Fruit fly (Drosophila melanogaster): Measurements from ENCODE around the gene CycH.

The CycH gene

dm6 chr3L:21824725-21825353, 3.0 kb downstream of the CycH start, which contains the start of gene eIF2A (continued):
- TF ChIP-seq MESR4 (GFP tag; optimal IDR thresholded peaks at IDR 0.05) (peak; percentile 99), lab (GFP tag; optimal IDR thresholded peaks at IDR 0.05) (no peak), tin (GFP tag; optimal IDR thresholded peaks at IDR 0.05) (peak; percentile 73), Oaz (GFP tag; IDR thresholded peaks at IDR 0.05) (no peak), CG31365 (tag; optimal IDR thresholded peaks at IDR 0.05) (peak; percentile 3), gcm (GFP tag; optimal IDR thresholded peaks at IDR 0.05) (peak; percentile 42), Sox100B (GFP tag; optimal IDR thresholded peaks at IDR 0.05) (no peak), Opbp (GFP tag; IDR thresholded peaks at IDR 0.05; ENCODE audit: partially characterized antibody) (peak; percentile 88), CG14860 (GFP tag; IDR thresholded peaks at IDR 0.05; ENCODE audit: partially characterized antibody) (0 out of 3 replicates have a peak, but pooled peaks have one; percentile 39), CG11723 (GFP tag; optimal IDR thresholded peaks at IDR 0.05) (peak; percentile 11), CG13424 (tag; optimal IDR thresholded peaks at IDR 0.05) (peak; percentile 26), CG4328 (GFP tag; optimal IDR thresholded peaks at IDR 0.05) (peak; percentile 61), CG11456 (GFP tag; IDR thresholded peaks at IDR 0.05) (peak; percentile 69; the same call in 1 of the 3 replicates), yki (optimal IDR thresholded peaks at IDR 0.05) (no peak), eyg (GFP tag; optimal IDR thresholded peaks at IDR 0.05) (peak; percentile 36), CG15011 (GFP tag; optimal IDR thresholded peaks at IDR 0.05) (no peak), CG4707 (GFP tag; optimal IDR thresholded peaks at IDR 0.05) (peak; percentile 2), CG12219 (GFP tag; optimal IDR thresholded peaks at IDR 0.05) (no peak), NC2α (GFP tag; optimal IDR thresholded peaks at IDR 0.05) (no peak), CG11696 (GFP tag; IDR thresholded peaks at IDR 0.05) (no peak), Kr (GFP tag; optimal IDR thresholded peaks at IDR 0.05) (no peak), Nf-YA (GFP tag; IDR thresholded peaks at IDR 0.05) (no peak), H15 (GFP tag; IDR thresholded peaks at IDR 0.05) (0 out of 3 replicates have a peak, but pooled peaks have one; percentile 24), CG12659 (GFP tag; optimal IDR thresholded peaks at IDR 0.05) (peak; percentile 74), crp (GFP tag; optimal IDR thresholded peaks at IDR 0.05) (peak in 1 of 2 experiments; percentile 66), NC2β (GFP tag; optimal IDR thresholded peaks at IDR 0.05) (peak; percentile 66), CG1602 (GFP tag; optimal IDR thresholded peaks at IDR 0.05) (peak; percentile 30), CG3726 (GFP tag; IDR thresholded peaks at IDR 0.05) (no peak), otp (GFP tag; IDR thresholded peaks at IDR 0.05) (0 out of 3 replicates have a peak, but pooled peaks have one; percentile 14), CG4617 (GFP tag; optimal IDR thresholded peaks at IDR 0.05; ENCODE audit: borderline replicate concordance) (peak; percentile 74), fd64A (GFP tag; optimal IDR thresholded peaks at IDR 0.05) (no peak), CG6791 (GFP tag; IDR thresholded peaks at IDR 0.05; ENCODE audit: partially characterized antibody) (peak; percentile 89), gro (GFP tag; optimal IDR thresholded peaks at IDR 0.05) (peak; percentile 57), CG15601 (tag; optimal IDR thresholded peaks at IDR 0.05) (peak; percentile 55), Ssrp (tag; optimal IDR thresholded peaks at IDR 0.05) (no peak), emc (GFP tag; optimal IDR thresholded peaks at IDR 0.05) (no peak), CG34376 (GFP tag; optimal IDR thresholded peaks at IDR 0.05) (peak; percentile 51), CG10321 (GFP tag; IDR thresholded peaks at IDR 0.05) (peak; percentile 59; the same call in 1 of the 2 replicates), CG8944 (GFP tag; optimal IDR thresholded peaks at IDR 0.05) (peak; percentile 38), Mad (GFP tag; optimal IDR thresholded peaks at IDR 0.05) (peak; percentile 73), CG4360 (GFP tag; IDR thresholded peaks at IDR 0.05) (peak; percentile 97), CG14667 (GFP tag; IDR thresholded peaks at IDR 0.05) (no peak), D19A (tag; optimal IDR thresholded peaks at IDR 0.05) (no peak), prd (optimal IDR thresholded peaks at IDR 0.05) (no peak), prd (GFP tag; IDR thresholded peaks at IDR 0.05) (peak; percentile 72; the same call in 2 of the 3 replicates), gem (tag; optimal IDR thresholded peaks at IDR 0.05) (no peak), ATbp (GFP tag; optimal IDR thresholded peaks at IDR 0.05) (no peak), vnd (GFP tag; IDR thresholded peaks at IDR 0.05; ENCODE audit: partially characterized antibody) (peak; percentile 74), CG12155 (GFP tag; optimal IDR thresholded peaks at IDR 0.05) (peak; percentile 56)

Measured in whole organism, embryonic.